Worm (Caenorhabditis elegans) whole organism, dauer: Measurements from ENCODE around the gene pges-2.

Experiments used
- unc-62 ChIP-seq: sonication (generic microtip); optimal IDR thresholded peaks from 2 replicates; lab custom pipeline; 2017; ENCODE audit warnings: missing biosample characterization, missing genetic modification reagents, missing genetic modification characterization

Gene pges-2

ce11 chrIV:10318199-10318598 lies 49.4 kb downstream of the pges-2 start, which contains the start of gene R09E10.2:
Gene R09E10.2, minus strand, starts transcription at chrIV:10318299.
- no peak for TF ChIP-seq unc-62 (GFP tag; lab: Kevin White, UChicago)
